Worm (Caenorhabditis elegans) whole organism, L4 larva: ENCODE data around the gene srx-85.
A peak's percentile ranks its signal among the peaks of the same experiment; 100 is the strongest.

Experiments
- D1046.2 ChIP-seq: fragments of 200-800 bp; sonication (Bioruptor generic); IDR thresholded peaks from 2 replicates; pipeline ENCODE4 v1.3.6; 2022; ENCODE audit warnings: missing genetic modification characterization, missing compliant biosample characterization
- F10B5.3 ChIP-seq: sonication (generic microtip); optimal IDR thresholded peaks from 2 replicates; lab custom pipeline; 2016; ENCODE audit warnings: mild to moderate bottlenecking, missing genetic modification characterization, missing compliant biosample characterization
- F26F4.8 ChIP-seq: fragments of 200-800 bp; sonication (Bioruptor generic); conservative IDR thresholded peaks from 2 replicates; pipeline ENCODE4 v1.3.6; 2022; ENCODE audit warnings: missing genetic modification characterization, missing compliant biosample characterization
- F49E8.2 ChIP-seq: sonication (generic microtip); optimal IDR thresholded peaks from 2 replicates; lab custom pipeline; 2016; ENCODE audit warnings: missing compliant biosample characterization, mild to moderate bottlenecking, missing genetic modification characterization, borderline replicate concordance
- T26A8.4 ChIP-seq: fragments of 200-800 bp; sonication (Bioruptor generic); IDR thresholded peaks from 2 replicates; pipeline ENCODE4 v1.3.6; 2022; ENCODE audit warnings: missing genetic modification characterization, missing compliant biosample characterization
- Y75B8A.6 ChIP-seq: fragments of 200-800 bp; sonication (Bioruptor generic); IDR thresholded peaks from 2 replicates; pipeline ENCODE4 v1.3.6; 2022; ENCODE audit warnings: missing genetic modification reagents, missing genetic modification characterization, missing compliant biosample characterization
- ZK337.2 ChIP-seq: fragments of 200-800 bp; sonication (Bioruptor generic); IDR thresholded peaks from 2 replicates; pipeline ENCODE4 v1.3.6; 2022; ENCODE audit warnings: missing genetic modification reagents, missing genetic modification characterization, missing compliant biosample characterization
- aly-2 ChIP-seq: sonication (generic microtip); optimal IDR thresholded peaks from 2 replicates; lab custom pipeline; 2018; ENCODE audit warnings: missing biosample characterization, missing genetic modification characterization
- ama-1 ChIP-seq: fragments of 150-350 bp; optimal IDR thresholded peaks from 2 replicates; lab custom pipeline; 2014; ENCODE audit warnings: inconsistent platforms, mixed read lengths
- arid-1 ChIP-seq: fragments of 200-800 bp; sonication (Bioruptor generic); conservative IDR thresholded peaks from 2 replicates; pipeline ENCODE4 v1.3.6; 2022; ENCODE audit warnings: missing genetic modification reagents, missing genetic modification characterization, missing compliant biosample characterization
- ceh-20 ChIP-seq: fragments of 200-800 bp; sonication (Bioruptor generic); IDR thresholded peaks from 2 replicates; pipeline ENCODE4 v1.3.6; 2022; ENCODE audit warnings: missing genetic modification reagents, missing genetic modification characterization, missing compliant biosample characterization
- ceh-28 ChIP-seq: fragments of 150-350 bp; optimal IDR thresholded peaks from 2 replicates; lab custom pipeline; 2014; ENCODE audit warnings: missing biosample characterization, missing genetic modification reagents, missing genetic modification characterization
- ceh-44 ChIP-seq: fragments of 200-800 bp; sonication (Bioruptor generic); IDR thresholded peaks from 2 replicates; pipeline ENCODE4 v1.3.6; 2022; ENCODE audit warnings: missing genetic modification reagents, missing genetic modification characterization, missing compliant biosample characterization
- ceh-62 ChIP-seq: sonication (generic microtip); optimal IDR thresholded peaks from 2 replicates; lab custom pipeline; 2017; ENCODE audit warnings: missing biosample characterization, missing genetic modification characterization
- ctbp-1 ChIP-seq: fragments of 200-800 bp; sonication (Bioruptor generic); IDR thresholded peaks from 2 replicates; pipeline ENCODE4 v1.3.6; 2022; ENCODE audit warnings: missing genetic modification reagents, missing genetic modification characterization, missing compliant biosample characterization
- daf-16 ChIP-seq, 3 experiments: sonication (generic microtip); optimal IDR thresholded peaks; 2 replicates each; lab custom pipeline; 2016 to 2017; ENCODE audit warnings: missing genetic modification characterization in 3 of 3, missing genetic modification reagents in 3 of 3, mild to moderate bottlenecking in 2 of 3, missing compliant biosample characterization in 2 of 3, missing biosample characterization in 1 of 3, moderate library complexity in 1 of 3
- daf-8 ChIP-seq: fragments of 200-800 bp; sonication (Bioruptor generic); IDR thresholded peaks from 2 replicates; pipeline ENCODE4 v1.3.6; 2022; ENCODE audit warnings: missing genetic modification characterization, missing compliant biosample characterization
- fkh-10 ChIP-seq: fragments of 150-350 bp; optimal IDR thresholded peaks from 2 replicates; lab custom pipeline; 2014; ENCODE audit warnings: missing biosample characterization, missing genetic modification reagents, missing genetic modification characterization
- fos-1 ChIP-seq: fragments of 150-350 bp; optimal IDR thresholded peaks from 2 replicates; lab custom pipeline; 2014; ENCODE audit warnings: missing biosample characterization, missing genetic modification characterization
- gei-8 ChIP-seq: fragments of 200-800 bp; sonication (Bioruptor generic); optimal IDR thresholded peaks from 2 replicates; lab custom pipeline; 2018; ENCODE audit warnings: mild to moderate bottlenecking, missing genetic modification characterization, missing compliant biosample characterization
- hlh-11 ChIP-seq: fragments of 200-800 bp; sonication (Bioruptor generic); optimal IDR thresholded peaks from 2 replicates; lab custom pipeline; 2018; ENCODE audit warnings: mild to moderate bottlenecking, missing genetic modification characterization, missing compliant biosample characterization
- lim-7 ChIP-seq: fragments of 200-800 bp; sonication (Bioruptor generic); IDR thresholded peaks from 2 replicates; pipeline ENCODE4 v1.3.6; 2022; ENCODE audit warnings: missing genetic modification characterization, missing compliant biosample characterization
- lin-1 ChIP-seq: fragments of 200-800 bp; sonication (Bioruptor generic); IDR thresholded peaks from 2 replicates; pipeline ENCODE4 v1.3.6; 2022; ENCODE audit warnings: missing genetic modification reagents, missing genetic modification characterization, missing compliant biosample characterization
- lin-13 ChIP-seq: fragments of 150-350 bp; optimal IDR thresholded peaks from 2 replicates; lab custom pipeline; 2014; ENCODE audit warnings: missing biosample characterization, missing genetic modification reagents, missing genetic modification characterization
- lin-38 ChIP-seq: fragments of 200-800 bp; sonication (Bioruptor generic); IDR thresholded peaks from 2 replicates; pipeline ENCODE4 v1.3.6; 2022; ENCODE audit warnings: missing genetic modification reagents, missing genetic modification characterization, missing compliant biosample characterization
- lir-3 ChIP-seq: sonication (generic microtip); optimal IDR thresholded peaks from 2 replicates; lab custom pipeline; 2016; ENCODE audit warnings: mild to moderate bottlenecking, missing genetic modification characterization, missing compliant biosample characterization
- lsy-2 ChIP-seq, 2 experiments: fragments of 150-350 bp in 1 of 2; sonication (generic microtip) in 1 of 2; optimal IDR thresholded peaks; 2 replicates each; lab custom pipeline; 2014 to 2017; ENCODE audit warnings: missing biosample characterization in 2 of 2, missing genetic modification characterization in 2 of 2
- mdl-1 ChIP-seq, 2 experiments: fragments of 150-350 bp in 1 of 2; sonication (generic microtip) in 1 of 2; optimal IDR thresholded peaks; 2 replicates each; lab custom pipeline; 2014 to 2017; ENCODE audit warnings: missing biosample characterization in 2 of 2, missing genetic modification characterization in 2 of 2
- mdt-29 ChIP-seq: fragments of 200-800 bp; sonication (Bioruptor generic); IDR thresholded peaks from 2 replicates; pipeline ENCODE4 v1.3.6; 2022; ENCODE audit warnings: missing genetic modification reagents, missing genetic modification characterization, missing compliant biosample characterization
- mep-1 ChIP-seq: fragments of 150-350 bp; sonication (generic microtip); optimal IDR thresholded peaks from 3 replicates; lab custom pipeline; 2014; ENCODE audit warnings: missing biosample characterization, missing genetic modification characterization
- mxl-2 ChIP-seq: fragments of 200-800 bp; sonication (Bioruptor generic); conservative IDR thresholded peaks from 2 replicates; pipeline ENCODE4 v1.3.6; 2022; ENCODE audit warnings: missing genetic modification reagents, missing genetic modification characterization, missing compliant biosample characterization
- mxl-3 ChIP-seq: fragments of 200-800 bp; sonication (Bioruptor generic); optimal IDR thresholded peaks from 2 replicates; lab custom pipeline; 2018; ENCODE audit warnings: mild to moderate bottlenecking, missing genetic modification characterization, missing compliant biosample characterization
- nhr-237 ChIP-seq: sonication (generic microtip); optimal IDR thresholded peaks from 2 replicates; lab custom pipeline; 2017; ENCODE audit warnings: missing biosample characterization, missing genetic modification characterization
- nhr-25 ChIP-seq: sonication (generic microtip); optimal IDR thresholded peaks from 2 replicates; lab custom pipeline; 2017; ENCODE audit warnings: missing genetic modification characterization, mild to moderate bottlenecking, missing compliant biosample characterization, antibody characterized with exemption, moderate library complexity, borderline replicate concordance; ENCODE audit not compliant: insufficient read depth
- nhr-42 ChIP-seq: fragments of 200-800 bp; sonication (Bioruptor generic); IDR thresholded peaks from 2 replicates; pipeline ENCODE4 v1.3.6; 2022; ENCODE audit warnings: missing genetic modification characterization, missing compliant biosample characterization
- nhr-6 ChIP-seq: fragments of 150-350 bp; optimal IDR thresholded peaks from 2 replicates; lab custom pipeline; 2014; ENCODE audit warnings: missing biosample characterization, missing genetic modification characterization
- pha-4 ChIP-seq, 2 experiments: fragments of 150-350 bp in 1 of 2; fragments of 200-800 bp in 1 of 2; sonication (Bioruptor generic) in 1 of 2; IDR thresholded peaks in 1 of 2; optimal IDR thresholded peaks in 1 of 2; 2 replicates each; pipeline versions ENCODE4 v1.3.6 to Lab custom; 2014 to 2022; ENCODE audit warnings: missing genetic modification characterization in 2 of 2, missing genetic modification reagents in 2 of 2, missing biosample characterization in 1 of 2, missing compliant biosample characterization in 1 of 2
- php-3 ChIP-seq: fragments of 200-800 bp; sonication (Bioruptor generic); IDR thresholded peaks from 2 replicates; pipeline ENCODE4 v1.3.6; 2022; ENCODE audit warnings: missing genetic modification reagents, missing genetic modification characterization, missing compliant biosample characterization
- pqm-1 ChIP-seq: sonication (generic microtip); optimal IDR thresholded peaks from 2 replicates; lab custom pipeline; 2017; ENCODE audit warnings: missing biosample characterization, missing genetic modification characterization
- rbr-2 ChIP-seq: sonication (generic microtip); optimal IDR thresholded peaks from 2 replicates; lab custom pipeline; 2016; ENCODE audit warnings: missing genotype, missing genetic modification characterization, missing compliant biosample characterization
- sdz-12 ChIP-seq: fragments of 200-800 bp; sonication (Bioruptor generic); optimal IDR thresholded peaks from 2 replicates; lab custom pipeline; 2018; ENCODE audit warnings: mild to moderate bottlenecking, missing genetic modification characterization, missing compliant biosample characterization
- set-16 ChIP-seq: fragments of 200-800 bp; sonication (Bioruptor generic); IDR thresholded peaks from 2 replicates; pipeline ENCODE4 v1.3.6; 2022; ENCODE audit warnings: missing genetic modification reagents, missing genetic modification characterization, missing compliant biosample characterization
- snpc-1.2 ChIP-seq: fragments of 200-800 bp; sonication (Bioruptor generic); IDR thresholded peaks from 2 replicates; pipeline ENCODE4 v1.3.6; 2022; ENCODE audit warnings: missing genetic modification reagents, missing genetic modification characterization, missing compliant biosample characterization
- snpc-4 ChIP-seq: fragments of 150-350 bp; optimal IDR thresholded peaks from 2 replicates; lab custom pipeline; 2014; ENCODE audit warnings: missing biosample characterization, missing genetic modification characterization
- spr-1 ChIP-seq: sonication (generic microtip); optimal IDR thresholded peaks from 2 replicates; lab custom pipeline; 2016; ENCODE audit warnings: mild to moderate bottlenecking, missing genetic modification characterization, missing compliant biosample characterization
- spr-3 ChIP-seq: fragments of 200-800 bp; sonication (Bioruptor generic); optimal IDR thresholded peaks from 2 replicates; lab custom pipeline; 2018; ENCODE audit warnings: mild to moderate bottlenecking, missing genetic modification characterization, missing compliant biosample characterization
- zag-1 ChIP-seq: fragments of 150-350 bp; optimal IDR thresholded peaks from 2 replicates; lab custom pipeline; 2014; ENCODE audit warnings: missing biosample characterization, missing genetic modification characterization
- zfp-2 ChIP-seq: sonication (generic microtip); optimal IDR thresholded peaks from 2 replicates; lab custom pipeline; 2016; ENCODE audit warnings: mild to moderate bottlenecking, missing genetic modification characterization, missing compliant biosample characterization
- ztf-11 ChIP-seq: fragments of 150-350 bp; optimal IDR thresholded peaks from 2 replicates; lab custom pipeline; 2014; ENCODE audit warnings: missing biosample characterization, missing genetic modification characterization

Gene srx-85

ce11 chrV:11572803-11573490 lies 20.5 kb downstream of the srx-85 start, which contains the start of the genes H12C20.7 and nhr-68 (continued):
- peak; percentile 95 for TF ChIP-seq daf-16 (GFP tag; optimal IDR thresholded peaks at IDR 0.05; lab: Kevin White, UChicago)
- TF ChIP-seq daf-16 (tag; optimal IDR thresholded peaks at IDR 0.05; lab: Kevin White, UChicago), result peak; percentile 100
- TF ChIP-seq lim-7 (GFP tag; lab: Robert Waterston, UW), result no peak
- peak; percentile 75 for TF ChIP-seq mxl-2
- TF ChIP-seq spr-1, result peak; percentile 86
- no peak for TF ChIP-seq ceh-28
- peak in 1 of 2 experiments; percentile 93 for TF ChIP-seq lsy-2 (tag; optimal IDR thresholded peaks at IDR 0.05; lab: Kevin White, UChicago)
- TF ChIP-seq ctbp-1 (GFP tag; lab: Robert Waterston, UW), result peak; percentile 70
- no peak for TF ChIP-seq F49E8.2 (tag; lab: Kevin White, UChicago)
- peak; percentile 86; the same call in 1 of the 2 replicates for TF ChIP-seq nhr-42 (GFP tag; lab: Robert Waterston, UW)
- no peak for TF ChIP-seq F26F4.8
- no peak for TF ChIP-seq F10B5.3 (tag; lab: Kevin White, UChicago)
- peak; percentile 94 for TF ChIP-seq ceh-20 (GFP tag; lab: Robert Waterston, UW)
- TF ChIP-seq set-16 (GFP tag; lab: Robert Waterston, UW), result no peak
- TF ChIP-seq ama-1 (lab: Kevin White, UChicago), result no peak
- peak; percentile 62 for TF ChIP-seq lin-38
- TF ChIP-seq pqm-1 (tag; lab: Kevin White, UChicago), result peak; percentile 59
- TF ChIP-seq arid-1, result peak; percentile 54; the same call in 1 of the 2 replicates
- TF ChIP-seq mdt-29 (GFP tag; lab: Robert Waterston, UW), result peak; percentile 90
- TF ChIP-seq ceh-44, result no peak
- TF ChIP-seq lin-13 (GFP tag; lab: Kevin White, UChicago), result peak; percentile 70
- TF ChIP-seq aly-2 (tag; lab: Kevin White, UChicago), result no peak
- TF ChIP-seq mep-1 (tag; lab: Kevin White, UChicago), result peak; percentile 85
- TF ChIP-seq nhr-237, result no peak
- TF ChIP-seq T26A8.4, result peak; percentile 89
- no peak for TF ChIP-seq daf-8 (GFP tag; lab: Robert Waterston, UW)
- TF ChIP-seq ztf-11 (tag; lab: Kevin White, UChicago), result no peak
- no peak for TF ChIP-seq lir-3 (tag; lab: Kevin White, UChicago)
- TF ChIP-seq zag-1 (tag; lab: Kevin White, UChicago), result no peak
- peak; percentile 98 for TF ChIP-seq gei-8 (GFP tag; lab: Kevin White, UChicago)
- peak; percentile 48 for TF ChIP-seq nhr-6 (tag; lab: Kevin White, UChicago)
- peak; percentile 99 for TF ChIP-seq hlh-11
- TF ChIP-seq rbr-2 (tag; lab: Kevin White, UChicago), result peak; percentile 38
- peak; percentile 73 for TF ChIP-seq pha-4 (GFP tag; IDR thresholded peaks at IDR 0.05; lab: Robert Waterston, UW)
- no peak for TF ChIP-seq pha-4 (tag; optimal IDR thresholded peaks at IDR 0.05; lab: Kevin White, UChicago)
- peak; percentile 55 for TF ChIP-seq nhr-25
- TF ChIP-seq ZK337.2, result no peak
- peak; percentile 21 for TF ChIP-seq fos-1 (tag; lab: Kevin White, UChicago)
- TF ChIP-seq Y75B8A.6, result 0 out of 2 replicates have a peak, but pooled peaks have one; percentile 42
- peak; percentile 96 for TF ChIP-seq lin-1 (GFP tag; lab: Robert Waterston, UW)
- no peak for TF ChIP-seq zfp-2 (tag; lab: Kevin White, UChicago)
- TF ChIP-seq ceh-62 (tag; lab: Kevin White, UChicago), result no peak
- peak; percentile 100 for TF ChIP-seq mxl-3 (GFP tag; lab: Kevin White, UChicago)
- TF ChIP-seq D1046.2 (GFP tag; lab: Robert Waterston, UW), result peak; percentile 44; the same call in 1 of the 2 replicates
- peak; percentile 97 for TF ChIP-seq php-3 (GFP tag; lab: Robert Waterston, UW)
- TF ChIP-seq fkh-10 (GFP tag; lab: Kevin White, UChicago), result no peak
- no peak for TF ChIP-seq sdz-12 (GFP tag; lab: Kevin White, UChicago)
- peak; percentile 38 to 98 for TF ChIP-seq mdl-1 (tag; optimal IDR thresholded peaks at IDR 0.05; lab: Kevin White, UChicago)
- no peak for TF ChIP-seq spr-3
- TF ChIP-seq snpc-1.2 (GFP tag; lab: Robert Waterston, UW), result no peak
- TF ChIP-seq snpc-4, result no peak
